Fruit fly (Drosophila melanogaster): ENCODE data around the gene Ptp69D.

dm6 chr3L:12734550-12735012, at the start of gene Ptp69D, which contains the start of gene SmD1:
- TF ChIP-seq usp (GFP tag; optimal IDR thresholded peaks at IDR 0.05) = no peak
- TF ChIP-seq psq (optimal IDR thresholded peaks at IDR 0.05) = no peak

Data from whole organism.